Worm (Caenorhabditis elegans): Measurements from ENCODE around the gene cest-7.

ce11 chrX:12225970-12226369 lies 3.8 kb upstream of the cest-7 start, which contains the start of gene cest-9.1:
- no peak for TF ChIP-seq M03D4.4 (tag; optimal IDR thresholded peaks at IDR 0.05)
- TF ChIP-seq ztf-11 (tag; optimal IDR thresholded peaks at IDR 0.05): no peak
- TF ChIP-seq unc-39 (tag; optimal IDR thresholded peaks at IDR 0.05): no peak
- no peak for TF ChIP-seq blmp-1 (tag; optimal IDR thresholded peaks at IDR 0.05)
- TF ChIP-seq snpc-4 (tag; optimal IDR thresholded peaks at IDR 0.05): no peak
- TF ChIP-seq cnd-1 (tag; optimal IDR thresholded peaks at IDR 0.05): no peak
- no peak for TF ChIP-seq unc-62 (GFP tag; optimal IDR thresholded peaks at IDR 0.05)
- TF ChIP-seq ceh-39 (tag; optimal IDR thresholded peaks at IDR 0.05): no peak
- TF ChIP-seq nhr-237 (tag; optimal IDR thresholded peaks at IDR 0.05): no peak

All from whole organism, mixed stage, embryonic.